Worm (Caenorhabditis elegans) whole organism, L3 larva: Measurements from ENCODE around the gene nspg-13.
A peak's percentile ranks its signal among the peaks of the same experiment; 100 is the strongest.

Source experiments
- R02D3.7 ChIP-seq: fragments of 150-350 bp; optimal IDR thresholded peaks from 2 replicates; lab custom pipeline; 2014; ENCODE audit warnings: missing biosample characterization, missing genetic modification characterization
- ZK546.5 ChIP-seq: sonication (generic microtip); optimal IDR thresholded peaks from 2 replicates; lab custom pipeline; 2017; ENCODE audit warnings: missing biosample characterization, missing genetic modification characterization
- ama-1 ChIP-seq: fragments of 150-350 bp; optimal IDR thresholded peaks from 2 replicates; lab custom pipeline; 2018
- ceh-16 ChIP-seq: sonication (generic microtip); optimal IDR thresholded peaks from 2 replicates; lab custom pipeline; 2017; ENCODE audit warnings: missing biosample characterization, missing genetic modification characterization
- ceh-82 ChIP-seq: fragments of 150-350 bp; optimal IDR thresholded peaks from 2 replicates; lab custom pipeline; 2014; ENCODE audit warnings: missing biosample characterization, missing genetic modification characterization
- ceh-9 ChIP-seq: sonication (generic microtip); optimal IDR thresholded peaks from 2 replicates; lab custom pipeline; 2018; ENCODE audit warnings: missing biosample characterization, missing genetic modification characterization
- daf-12 ChIP-seq: fragments of 150-350 bp; optimal IDR thresholded peaks from 2 replicates; lab custom pipeline; 2014; ENCODE audit warnings: missing biosample characterization, missing genetic modification reagents, missing genetic modification characterization
- egl-5 ChIP-seq: fragments of 150-350 bp; optimal IDR thresholded peaks from 2 replicates; lab custom pipeline; 2017; ENCODE audit warnings: missing biosample characterization, missing genetic modification reagents, missing genetic modification characterization, inconsistent platforms
- elt-1 ChIP-seq: fragments of 150-350 bp; optimal IDR thresholded peaks from 2 replicates; lab custom pipeline; 2014; ENCODE audit warnings: missing biosample characterization, missing genetic modification characterization
- elt-2 ChIP-seq: sonication (generic microtip); optimal IDR thresholded peaks from 2 replicates; lab custom pipeline; 2016; ENCODE audit warnings: missing genetic modification reagents, mild to moderate bottlenecking, missing genetic modification characterization, missing compliant biosample characterization
- elt-3 ChIP-seq, 3 experiments: fragments of 150-350 bp in 1 of 3; sonication (generic microtip) in 2 of 3; optimal IDR thresholded peaks; 2 replicates in 2 of 3; 4 replicates in 1 of 3; lab custom pipeline; 2014 to 2017; ENCODE audit warnings: missing biosample characterization in 3 of 3, missing genetic modification characterization in 3 of 3
- eor-1 ChIP-seq, 2 experiments: fragments of 150-350 bp; optimal IDR thresholded peaks; 2 replicates each; lab custom pipeline; 2014 to 2018; ENCODE audit warnings: missing biosample characterization in 2 of 2, missing genetic modification characterization in 2 of 2
- fkh-10 ChIP-seq: sonication (generic microtip); optimal IDR thresholded peaks from 2 replicates; lab custom pipeline; 2017; ENCODE audit warnings: missing biosample characterization, missing genetic modification reagents, missing genetic modification characterization
- fkh-2 ChIP-seq: fragments of 150-350 bp; optimal IDR thresholded peaks from 2 replicates; lab custom pipeline; 2014; ENCODE audit warnings: missing biosample characterization, missing genetic modification reagents, missing genetic modification characterization
- hmg-11 ChIP-seq: sonication (generic microtip); optimal IDR thresholded peaks from 2 replicates; lab custom pipeline; 2016; ENCODE audit warnings: missing genetic modification characterization, missing compliant biosample characterization
- jun-1 ChIP-seq: fragments of 150-350 bp; optimal IDR thresholded peaks from 2 replicates; lab custom pipeline; 2014; ENCODE audit warnings: missing biosample characterization, missing genetic modification reagents, missing genetic modification characterization
- lin-15B ChIP-seq: fragments of 150-350 bp; optimal IDR thresholded peaks from 2 replicates; lab custom pipeline; 2014; ENCODE audit warnings: missing biosample characterization, missing genetic modification characterization
- lin-39 ChIP-seq: fragments of 150-350 bp; optimal IDR thresholded peaks from 2 replicates; lab custom pipeline; 2018; ENCODE audit warnings: missing biosample characterization, missing genetic modification reagents, missing genetic modification characterization
- lsy-12 ChIP-seq: sonication (generic microtip); optimal IDR thresholded peaks from 2 replicates; lab custom pipeline; 2016; ENCODE audit warnings: mild to moderate bottlenecking, missing genetic modification characterization, missing compliant biosample characterization
- mdl-1 ChIP-seq: fragments of 150-350 bp; optimal IDR thresholded peaks from 2 replicates; lab custom pipeline; 2014; ENCODE audit warnings: missing biosample characterization, missing genetic modification characterization
- nfya-1 ChIP-seq: sonication (generic microtip); optimal IDR thresholded peaks from 2 replicates; lab custom pipeline; 2017; ENCODE audit warnings: missing genetic modification characterization, mild to moderate bottlenecking, missing compliant biosample characterization, antibody characterized with exemption, moderate library complexity; ENCODE audit not compliant: insufficient read depth
- nhr-11 ChIP-seq: fragments of 150-350 bp; optimal IDR thresholded peaks from 2 replicates; lab custom pipeline; 2014; ENCODE audit warnings: missing biosample characterization, missing genetic modification characterization
- nhr-12 ChIP-seq: fragments of 150-350 bp; optimal IDR thresholded peaks from 2 replicates; lab custom pipeline; 2014; ENCODE audit warnings: missing biosample characterization, missing genetic modification characterization
- nhr-237 ChIP-seq: fragments of 150-350 bp; optimal IDR thresholded peaks from 2 replicates; lab custom pipeline; 2014; ENCODE audit warnings: missing biosample characterization, missing genetic modification characterization
- nhr-28 ChIP-seq: fragments of 150-350 bp; optimal IDR thresholded peaks from 2 replicates; lab custom pipeline; 2014; ENCODE audit warnings: missing biosample characterization, missing genetic modification characterization
- nhr-67 ChIP-seq: fragments of 150-350 bp; optimal IDR thresholded peaks from 2 replicates; lab custom pipeline; 2014; ENCODE audit warnings: missing biosample characterization, missing genetic modification characterization
- nhr-76 ChIP-seq: fragments of 150-350 bp; sonication (generic microtip); optimal IDR thresholded peaks from 5 replicates; lab custom pipeline; 2014; ENCODE audit warnings: missing biosample characterization, missing genetic modification characterization
- pha-4 ChIP-seq: fragments of 150-350 bp; optimal IDR thresholded peaks from 2 replicates; lab custom pipeline; 2014; ENCODE audit warnings: missing biosample characterization, missing genetic modification reagents, missing genetic modification characterization
- pqm-1 ChIP-seq: fragments of 150-350 bp; optimal IDR thresholded peaks from 2 replicates; lab custom pipeline; 2017; ENCODE audit warnings: missing biosample characterization, missing genetic modification characterization, inconsistent platforms
- snpc-4 ChIP-seq: fragments of 150-350 bp; optimal IDR thresholded peaks from 2 replicates; lab custom pipeline; 2014; ENCODE audit warnings: missing biosample characterization, missing genetic modification characterization
- tbx-2 ChIP-seq: sonication (generic microtip); optimal IDR thresholded peaks from 2 replicates; lab custom pipeline; 2016; ENCODE audit warnings: mild to moderate bottlenecking, missing genetic modification characterization, missing compliant biosample characterization
- unc-39 ChIP-seq: sonication (generic microtip); optimal IDR thresholded peaks from 4 replicates; lab custom pipeline; 2017; ENCODE audit warnings: missing biosample characterization, missing genetic modification characterization
- ztf-11 ChIP-seq: fragments of 150-350 bp; optimal IDR thresholded peaks from 2 replicates; lab custom pipeline; 2014; ENCODE audit warnings: missing biosample characterization, missing genetic modification characterization
- ztf-4 ChIP-seq: fragments of 150-350 bp; optimal IDR thresholded peaks from 2 replicates; lab custom pipeline; 2014; ENCODE audit warnings: missing biosample characterization, missing genetic modification characterization

The nspg-13 gene

DNA sequence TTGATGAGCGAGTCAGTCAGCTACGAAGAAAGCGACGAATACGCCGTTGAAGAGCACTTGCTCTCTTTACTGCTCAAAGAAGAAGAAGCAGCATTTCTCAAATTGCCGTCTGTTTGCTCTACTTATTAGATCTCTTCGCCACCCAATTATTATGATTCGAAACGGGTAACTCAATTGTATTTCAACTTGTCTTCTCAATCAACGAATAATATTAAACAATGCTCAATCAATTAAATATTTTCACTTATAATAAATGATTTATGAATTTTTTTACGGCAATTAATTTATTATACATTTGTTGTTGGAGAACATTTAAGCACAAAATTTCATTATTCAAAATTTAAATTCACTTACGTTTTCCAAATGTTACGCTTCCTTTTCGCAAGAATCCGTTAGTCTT lies 23.3 kb downstream of the nspg-13 start:
- no peak for TF ChIP-seq nhr-67 (tag; lab: Kevin White, UChicago)
- no peak for TF ChIP-seq elt-1
- no peak for TF ChIP-seq elt-2 (tag; lab: Kevin White, UChicago)
- no peak for TF ChIP-seq pha-4
- no peak for TF ChIP-seq ceh-16 (tag; lab: Kevin White, UChicago)
- no peak for TF ChIP-seq eor-1 (tag; optimal IDR thresholded peaks at IDR 0.05; lab: Kevin White, UChicago)
- no peak for TF ChIP-seq daf-12
- no peak for TF ChIP-seq egl-5 (tag; lab: Kevin White, UChicago)
- no peak for TF ChIP-seq lin-15B (tag; lab: Kevin White, UChicago)
- no peak for TF ChIP-seq ztf-4 (tag; lab: Kevin White, UChicago)
- TF ChIP-seq nhr-12 (tag; lab: Kevin White, UChicago): no peak
- TF ChIP-seq snpc-4 (tag; lab: Kevin White, UChicago): no peak
- TF ChIP-seq tbx-2: no peak

DNA sequence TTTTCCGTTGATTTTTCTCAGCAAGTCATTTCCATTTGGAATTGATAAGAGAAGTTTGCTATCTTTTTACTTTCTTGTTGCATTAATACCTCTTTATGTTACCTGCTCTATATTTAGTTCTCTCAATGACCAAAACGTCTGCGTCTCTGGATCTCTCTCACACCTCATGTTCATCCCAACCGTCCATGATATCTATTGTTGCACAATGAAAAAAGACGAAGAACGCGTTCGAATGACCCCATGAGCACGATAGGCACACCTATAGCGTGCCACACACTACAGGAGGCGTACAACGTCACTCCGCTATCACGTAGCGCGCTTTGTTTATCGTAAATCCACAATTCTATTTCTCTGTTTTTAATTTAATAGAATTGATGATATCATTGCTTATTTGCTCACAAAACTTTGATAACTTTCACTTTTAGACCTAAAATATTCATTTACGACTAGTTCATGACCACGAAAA lies 24.2 kb downstream of the nspg-13 start, which contains the start of gene Y34B4A.2:
Gene Y34B4A.2, plus strand, starts transcription at position 328 of the 466 bp plus-strand sequence.
- TF ChIP-seq R02D3.7 (tag; lab: Kevin White, UChicago) (peak; percentile 89), elt-2 (tag; lab: Kevin White, UChicago) (peak; percentile 91), ceh-9 (no peak), pha-4 (peak; percentile 45), nfya-1 (tag; lab: Kevin White, UChicago) (peak; percentile 43), lin-15B (tag; lab: Kevin White, UChicago) (peak; percentile 41), pqm-1 (peak; percentile 53), mdl-1 (no peak)

DNA sequence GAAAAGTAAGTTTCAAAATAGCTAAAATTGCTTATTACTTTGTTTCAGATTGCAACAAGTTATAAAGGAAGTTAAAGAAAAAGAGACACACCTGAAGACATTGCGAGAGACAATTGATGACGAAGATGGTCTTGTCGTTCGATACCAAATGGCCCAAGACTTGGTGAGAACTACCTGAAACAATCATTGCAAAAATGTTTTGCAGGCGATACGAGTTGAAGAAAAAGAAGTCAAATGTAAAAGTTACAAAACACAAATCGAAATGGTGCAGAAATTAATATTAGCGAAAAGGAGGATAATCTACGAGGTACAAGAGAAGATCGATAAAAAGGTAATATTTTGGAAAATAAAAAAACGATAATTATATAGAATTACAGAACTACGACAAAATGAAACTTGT lies 24.7 kb downstream of the nspg-13 start, which contains the start of gene rga-8:
Gene rga-8, minus strand, starts transcription at position 101 of the 400 bp plus-strand sequence.
- TF ChIP-seq pha-4 (no peak), mdl-1 (no peak), fkh-2 (tag; lab: Kevin White, UChicago) (no peak), ZK546.5 (tag; lab: Kevin White, UChicago) (no peak), pqm-1 (no peak), ztf-4 (tag; lab: Kevin White, UChicago) (no peak), jun-1 (tag; lab: Kevin White, UChicago) (no peak)

DNA sequence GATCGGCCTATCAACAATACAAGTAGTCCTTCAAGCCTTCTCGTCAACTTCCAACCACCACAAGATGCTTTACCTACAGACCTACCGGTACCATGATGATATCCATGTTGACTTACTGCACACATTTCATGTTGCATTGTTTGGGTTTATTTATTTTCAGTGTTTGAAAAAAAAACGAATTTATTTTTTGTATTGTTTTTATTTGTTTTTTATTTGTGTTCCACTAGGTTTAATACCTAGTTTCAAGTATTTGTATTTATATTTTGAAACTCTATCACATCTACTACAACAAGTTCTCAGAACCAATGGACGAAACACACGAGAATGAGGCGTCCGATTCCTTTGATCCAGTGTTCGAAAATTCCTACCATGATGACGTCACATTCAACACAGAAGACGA lies 28.5 kb downstream of the nspg-13 start, which contains the start of gene vps-41:
Gene vps-41, plus strand, starts transcription at position 301 of the 400 bp plus-strand sequence.
- TF ChIP-seq lin-15B (tag; lab: Kevin White, UChicago) (no peak), pha-4 (no peak)

DNA sequence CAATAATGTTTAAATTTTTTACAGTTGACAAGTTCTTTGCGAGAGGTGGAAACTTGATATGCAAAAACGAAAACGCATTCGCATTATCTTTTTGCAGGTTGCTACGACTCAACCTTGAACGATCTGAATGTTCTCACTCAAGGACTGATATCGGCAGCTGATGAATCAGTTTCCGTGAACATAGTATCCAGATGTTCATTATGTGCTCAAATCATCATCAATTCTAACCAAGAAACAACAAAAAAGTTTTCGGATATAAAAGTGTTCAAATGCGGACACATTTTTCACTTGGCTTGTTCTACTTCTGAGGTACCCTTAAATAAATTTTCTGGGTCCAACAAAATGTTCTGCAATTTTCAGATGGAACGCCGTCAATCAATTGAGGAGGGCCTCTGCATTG lies 34.1 kb downstream of the nspg-13 start:
- no peak for TF ChIP-seq ceh-82 (tag; lab: Kevin White, UChicago)
- TF ChIP-seq nhr-12 (tag; lab: Kevin White, UChicago): no peak
- TF ChIP-seq fkh-10 (GFP tag; lab: Kevin White, UChicago): no peak
- TF ChIP-seq nhr-28 (tag; lab: Kevin White, UChicago): no peak
- TF ChIP-seq pqm-1: no peak
- TF ChIP-seq nhr-11 (tag; lab: Kevin White, UChicago): no peak
- TF ChIP-seq, all 47 proteins: peak for 0

DNA sequence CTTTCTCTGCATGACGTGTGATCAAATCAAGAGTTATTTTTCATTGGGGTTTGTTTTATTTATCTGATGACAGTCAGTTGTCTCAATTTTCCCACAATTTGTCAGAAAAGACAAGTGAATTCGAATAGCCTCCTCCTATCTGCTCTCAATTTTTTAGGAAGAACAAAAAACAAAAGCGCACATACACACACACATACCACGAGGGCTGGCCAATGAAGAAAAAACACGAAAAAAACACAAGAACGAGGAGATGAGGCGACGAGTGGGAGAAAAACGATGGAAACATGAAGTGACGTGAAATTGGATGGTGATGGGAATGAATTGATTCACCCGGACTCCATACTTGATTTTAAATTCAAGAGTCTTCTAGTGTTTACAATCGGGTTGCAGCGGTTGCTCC lies 38.9 kb downstream of the nspg-13 start:
- no peak for TF ChIP-seq unc-39
- TF ChIP-seq nfya-1 (tag; lab: Kevin White, UChicago): peak; percentile 3

DNA sequence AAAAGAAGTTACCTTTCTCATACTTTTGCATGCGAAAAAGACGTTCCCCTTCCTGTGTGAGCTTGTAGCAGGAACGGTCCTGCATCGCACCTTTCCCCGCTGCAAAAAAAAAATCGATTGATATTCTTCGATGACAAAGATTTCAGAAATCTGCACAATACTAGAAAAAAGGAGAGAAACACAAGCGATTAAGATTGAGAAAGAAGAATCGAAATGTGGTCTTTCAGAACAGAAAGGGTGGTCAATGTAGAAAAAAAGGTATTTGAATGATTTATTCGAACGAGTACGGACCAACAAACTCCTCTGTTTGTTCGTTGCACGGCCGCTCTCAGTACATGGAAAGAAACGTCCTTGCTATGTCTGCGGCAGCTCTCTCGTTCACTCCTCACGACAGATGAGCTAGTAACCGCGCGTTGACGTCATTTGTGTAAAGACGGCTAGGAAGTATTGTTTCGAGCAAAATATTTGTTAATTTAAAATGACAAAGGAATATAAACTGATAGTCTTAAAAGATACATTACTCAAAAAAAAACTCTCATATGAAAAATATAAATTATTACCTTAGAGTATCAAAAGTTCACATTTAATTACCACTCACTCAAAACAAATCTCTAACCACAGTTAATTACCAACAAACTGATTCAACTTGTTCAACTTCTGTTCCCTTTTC lies 43.1 kb downstream of the nspg-13 start, which contains the start of gene ift-81:
Gene ift-81, plus strand, starts transcription at position 620 of the 670 bp plus-strand sequence.
- TF ChIP-seq pha-4: peak; percentile 68
- TF ChIP-seq ama-1 (lab: Kevin White, UChicago): no peak
- TF ChIP-seq nhr-76: no peak
- TF ChIP-seq hmg-11 (tag; lab: Kevin White, UChicago): peak; percentile 60
- TF ChIP-seq snpc-4 (tag; lab: Kevin White, UChicago): no peak
- peak; percentile 62 for TF ChIP-seq lin-39 (tag; lab: Kevin White, UChicago)
- no peak for TF ChIP-seq fkh-2 (tag; lab: Kevin White, UChicago)
- no peak for TF ChIP-seq nhr-237
- no peak for TF ChIP-seq elt-3 (tag; optimal IDR thresholded peaks at IDR 0.05; lab: Kevin White, UChicago)
- peak; percentile 26 for TF ChIP-seq tbx-2
- no peak for TF ChIP-seq eor-1 (tag; optimal IDR thresholded peaks at IDR 0.05; lab: Kevin White, UChicago)
- no peak for TF ChIP-seq lsy-12
- peak; percentile 59 for TF ChIP-seq nfya-1 (tag; lab: Kevin White, UChicago)
- TF ChIP-seq ztf-11 (tag; lab: Kevin White, UChicago): no peak
- TF ChIP-seq unc-39: no peak
